Fruit fly (Drosophila melanogaster): Measurements from ENCODE around the gene vkg.

dm6 chr2L:5059645-5060254, 31.8 kb upstream of the vkg start, which contains the start of gene Rpn11:
- no peak for TF ChIP-seq CG10348 (GFP tag; IDR thresholded peaks at IDR 0.05)
- peak; percentile 31 for TF ChIP-seq CG17806 (tag; optimal IDR thresholded peaks at IDR 0.05)
- no peak for TF ChIP-seq CG12605 (GFP tag; IDR thresholded peaks at IDR 0.05)
- TF ChIP-seq rn (GFP tag; IDR thresholded peaks at IDR 0.05) = no peak
